Worm (Caenorhabditis elegans): ENCODE results near the gene samp-1.

samp-1 gene

ce11 chrII:11307332-11307731 is 4.6 kb downstream of the samp-1 start:
- TF ChIP-seq scrt-1 (GFP tag; IDR thresholded peaks at IDR 0.05) (no peak), B0310.2 (tag; optimal IDR thresholded peaks at IDR 0.05) (no peak), ceh-36 (tag; optimal IDR thresholded peaks at IDR 0.05) (no peak), hnd-1 (tag; optimal IDR thresholded peaks at IDR 0.05) (no peak), sea-1 (GFP tag; conservative IDR thresholded peaks at IDR 0.05) (no peak), ets-7 (tag; optimal IDR thresholded peaks at IDR 0.05) (no peak), tbx-37 (GFP tag; conservative IDR thresholded peaks at IDR 0.05) (no peak), ama-1 (optimal IDR thresholded peaks at IDR 0.05) (no peak), flt-1 (GFP tag; IDR thresholded peaks at IDR 0.05) (no peak), F13C5.2 (tag; optimal IDR thresholded peaks at IDR 0.05) (no peak)

DNA sequence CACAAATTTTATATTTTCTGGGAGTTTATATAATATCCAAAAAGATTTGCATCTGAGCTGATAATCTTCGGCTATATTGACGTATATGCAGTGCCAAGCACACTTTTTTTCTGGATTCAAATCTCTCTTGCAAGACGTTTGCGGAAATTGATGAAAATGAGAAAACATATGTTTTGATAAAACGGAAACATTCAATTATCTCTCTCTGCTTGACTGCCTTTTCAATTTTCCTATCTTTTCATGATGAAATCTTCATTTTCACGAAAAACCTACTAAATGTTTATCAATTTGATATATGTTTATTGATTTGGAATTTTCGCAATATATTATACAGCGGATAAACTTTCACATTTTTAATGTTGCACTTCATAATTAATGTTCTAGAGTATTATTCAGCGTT is 5.3 kb downstream of the samp-1 start:
- TF ChIP-seq aly-1 (tag; optimal IDR thresholded peaks at IDR 0.05), result no peak
- TF ChIP-seq ets-7 (tag; optimal IDR thresholded peaks at IDR 0.05), result no peak
- TF ChIP-seq tbx-11 (GFP tag; IDR thresholded peaks at IDR 0.05), result no peak
- no peak for TF ChIP-seq flt-1 (GFP tag; IDR thresholded peaks at IDR 0.05)
- no peak for TF ChIP-seq ama-1 (optimal IDR thresholded peaks at IDR 0.05)
- no peak for TF ChIP-seq B0310.2 (tag; optimal IDR thresholded peaks at IDR 0.05)
- no peak for TF ChIP-seq ceh-13 (GFP tag; optimal IDR thresholded peaks at IDR 0.05)
- no peak for TF ChIP-seq pes-1 (GFP tag; IDR thresholded peaks at IDR 0.05)
- no peak for TF ChIP-seq ceh-36 (tag; optimal IDR thresholded peaks at IDR 0.05)
- TF ChIP-seq hmg-4 (GFP tag; optimal IDR thresholded peaks at IDR 0.05), result no peak
- TF ChIP-seq sea-1 (GFP tag; conservative IDR thresholded peaks at IDR 0.05), result no peak
- TF ChIP-seq F13C5.2 (tag; optimal IDR thresholded peaks at IDR 0.05), result no peak
- no peak for TF ChIP-seq tbx-37 (GFP tag; conservative IDR thresholded peaks at IDR 0.05)
- no peak for TF ChIP-seq hnd-1 (tag; optimal IDR thresholded peaks at IDR 0.05)
- no peak for TF ChIP-seq tra-4 (tag; optimal IDR thresholded peaks at IDR 0.05)
- TF ChIP-seq scrt-1 (GFP tag; IDR thresholded peaks at IDR 0.05), result no peak
- no peak for TF ChIP-seq hmbx-1 (tag; optimal IDR thresholded peaks at IDR 0.05)

DNA sequence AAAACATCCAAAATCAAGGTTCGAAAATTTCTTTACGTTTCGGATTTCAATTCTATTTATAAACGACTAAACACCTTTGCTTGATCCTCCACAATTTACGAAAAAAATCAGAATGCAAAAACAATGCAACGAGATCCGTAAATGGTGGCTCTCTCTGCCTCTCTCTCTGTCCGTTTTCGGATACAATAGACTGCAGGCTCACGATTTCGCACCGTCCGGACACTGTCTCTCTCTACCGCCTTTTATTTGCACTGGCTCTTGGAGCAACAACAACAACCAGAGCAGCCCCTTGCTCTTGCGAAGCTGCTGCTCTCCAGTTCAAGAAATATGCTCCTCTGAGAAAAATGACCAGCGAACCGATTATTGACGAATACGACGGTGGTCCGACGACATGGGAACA is 9.5 kb downstream of the samp-1 start, which contains the start of gene T24F1.7:
Gene T24F1.7 (plus strand): TSS at position 301 of the 400 bp plus-strand sequence.
- TF ChIP-seq F13C5.2 (tag; optimal IDR thresholded peaks at IDR 0.05), result no peak
- no peak for TF ChIP-seq aly-1 (tag; optimal IDR thresholded peaks at IDR 0.05)
- TF ChIP-seq ama-1 (optimal IDR thresholded peaks at IDR 0.05), result no peak
- TF ChIP-seq hmg-4 (GFP tag; optimal IDR thresholded peaks at IDR 0.05), result no peak
- TF ChIP-seq sea-1 (GFP tag; conservative IDR thresholded peaks at IDR 0.05), result no peak
- TF ChIP-seq hmbx-1 (tag; optimal IDR thresholded peaks at IDR 0.05), result no peak
- no peak for TF ChIP-seq ceh-13 (GFP tag; optimal IDR thresholded peaks at IDR 0.05)
- TF ChIP-seq tbx-11 (GFP tag; IDR thresholded peaks at IDR 0.05), result no peak
- TF ChIP-seq flt-1 (GFP tag; IDR thresholded peaks at IDR 0.05), result no peak
- TF ChIP-seq hnd-1 (tag; optimal IDR thresholded peaks at IDR 0.05), result no peak
- TF ChIP-seq ceh-36 (tag; optimal IDR thresholded peaks at IDR 0.05), result no peak
- TF ChIP-seq ets-7 (tag; optimal IDR thresholded peaks at IDR 0.05), result no peak
- TF ChIP-seq B0310.2 (tag; optimal IDR thresholded peaks at IDR 0.05), result no peak
- TF ChIP-seq tra-4 (tag; optimal IDR thresholded peaks at IDR 0.05), result no peak
- no peak for TF ChIP-seq tbx-37 (GFP tag; conservative IDR thresholded peaks at IDR 0.05)
- no peak for TF ChIP-seq scrt-1 (GFP tag; IDR thresholded peaks at IDR 0.05)

DNA sequence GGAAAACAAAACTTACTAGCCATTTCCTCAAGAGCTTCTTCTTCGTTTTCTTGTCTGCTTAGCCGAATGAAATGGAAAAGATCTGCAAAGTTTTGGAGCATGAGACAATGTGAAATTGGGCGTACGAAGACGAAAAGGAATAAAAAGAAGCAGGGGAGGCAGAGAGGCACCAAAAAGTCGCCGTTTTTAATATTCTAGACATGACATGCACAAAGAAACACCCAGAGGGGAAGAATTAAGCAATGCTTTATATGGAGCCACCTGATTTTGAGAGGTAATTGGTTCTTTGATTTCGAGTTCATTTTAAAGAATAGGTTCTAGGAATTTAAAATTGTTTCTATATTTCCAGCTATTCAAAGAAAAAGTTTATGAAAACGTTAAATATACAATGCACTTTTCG is 11.5 kb downstream of the samp-1 start, which contains the start of gene T24F1.4:
Gene T24F1.4 (minus strand): TSS at position 101 of the 400 bp plus-strand sequence.
- no peak for TF ChIP-seq hmg-4 (GFP tag; optimal IDR thresholded peaks at IDR 0.05)
- TF ChIP-seq scrt-1 (GFP tag; IDR thresholded peaks at IDR 0.05), result no peak
- TF ChIP-seq ceh-36 (tag; optimal IDR thresholded peaks at IDR 0.05), result no peak
- no peak for TF ChIP-seq hnd-1 (tag; optimal IDR thresholded peaks at IDR 0.05)
- TF ChIP-seq tbx-37 (GFP tag; conservative IDR thresholded peaks at IDR 0.05), result no peak
- TF ChIP-seq F13C5.2 (tag; optimal IDR thresholded peaks at IDR 0.05), result no peak
- TF ChIP-seq tra-4 (tag; optimal IDR thresholded peaks at IDR 0.05), result no peak
- no peak for TF ChIP-seq aly-1 (tag; optimal IDR thresholded peaks at IDR 0.05)
- no peak for TF ChIP-seq pes-1 (GFP tag; IDR thresholded peaks at IDR 0.05)
- TF ChIP-seq tbx-11 (GFP tag; IDR thresholded peaks at IDR 0.05), result no peak

DNA sequence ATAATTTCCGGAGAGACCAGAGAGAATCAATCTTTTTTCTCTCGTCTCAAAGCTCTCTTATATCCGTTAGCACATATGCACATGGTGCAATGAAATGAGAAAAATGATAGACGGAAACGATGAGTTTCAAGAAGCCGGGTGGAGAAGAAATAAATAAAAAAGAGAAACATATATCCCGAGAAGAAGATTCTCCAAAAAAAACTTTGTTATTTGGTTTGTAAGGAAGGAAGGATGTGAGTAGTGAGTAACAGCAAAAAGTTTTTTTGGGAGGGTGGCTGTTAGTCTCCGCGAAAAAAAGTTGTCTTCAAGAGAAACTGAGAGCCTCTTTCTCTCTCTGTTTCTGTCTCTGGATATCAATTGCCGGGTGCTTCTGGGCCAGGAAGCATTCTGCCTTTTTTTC is 14.0 kb downstream of the samp-1 start:
- TF ChIP-seq flt-1 (GFP tag; IDR thresholded peaks at IDR 0.05) (no peak), hmg-4 (GFP tag; optimal IDR thresholded peaks at IDR 0.05) (no peak), ets-7 (tag; optimal IDR thresholded peaks at IDR 0.05) (no peak), ama-1 (optimal IDR thresholded peaks at IDR 0.05) (no peak), B0310.2 (tag; optimal IDR thresholded peaks at IDR 0.05) (no peak)

DNA sequence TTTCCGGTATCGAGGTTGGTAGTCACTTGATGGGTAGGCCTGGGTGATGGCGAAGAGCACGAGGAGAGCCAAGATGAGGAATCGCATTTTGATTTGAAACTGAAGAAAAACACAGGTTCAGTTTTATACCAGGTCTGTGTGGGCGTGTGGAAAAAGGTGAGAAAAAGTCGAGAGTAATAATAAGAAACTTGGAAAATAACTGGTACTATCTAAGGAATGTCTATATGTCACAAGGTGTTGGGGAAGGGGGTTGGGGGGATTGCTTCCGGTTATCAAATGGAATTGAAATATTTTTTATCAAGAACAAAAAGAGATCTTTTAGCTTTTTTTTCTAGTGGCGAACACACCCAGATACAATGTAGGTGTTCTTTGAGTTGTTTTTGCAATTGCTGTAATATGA is 16.9 kb downstream of the samp-1 start, which contains the start of gene nlp-51:
Gene nlp-51 (minus strand): TSS at position 101 of the 400 bp plus-strand sequence.
- no peak for TF ChIP-seq flt-1 (GFP tag; IDR thresholded peaks at IDR 0.05)
- no peak for TF ChIP-seq F13C5.2 (tag; optimal IDR thresholded peaks at IDR 0.05)
- no peak for TF ChIP-seq tbx-11 (GFP tag; IDR thresholded peaks at IDR 0.05)
- no peak for TF ChIP-seq ceh-13 (GFP tag; optimal IDR thresholded peaks at IDR 0.05)
- no peak for TF ChIP-seq hnd-1 (tag; optimal IDR thresholded peaks at IDR 0.05)
- no peak for TF ChIP-seq hmbx-1 (tag; optimal IDR thresholded peaks at IDR 0.05)
- no peak for TF ChIP-seq B0310.2 (tag; optimal IDR thresholded peaks at IDR 0.05)
- no peak for TF ChIP-seq tbx-37 (GFP tag; conservative IDR thresholded peaks at IDR 0.05)
- no peak for TF ChIP-seq ama-1 (optimal IDR thresholded peaks at IDR 0.05)
- no peak for TF ChIP-seq ceh-36 (tag; optimal IDR thresholded peaks at IDR 0.05)

DNA sequence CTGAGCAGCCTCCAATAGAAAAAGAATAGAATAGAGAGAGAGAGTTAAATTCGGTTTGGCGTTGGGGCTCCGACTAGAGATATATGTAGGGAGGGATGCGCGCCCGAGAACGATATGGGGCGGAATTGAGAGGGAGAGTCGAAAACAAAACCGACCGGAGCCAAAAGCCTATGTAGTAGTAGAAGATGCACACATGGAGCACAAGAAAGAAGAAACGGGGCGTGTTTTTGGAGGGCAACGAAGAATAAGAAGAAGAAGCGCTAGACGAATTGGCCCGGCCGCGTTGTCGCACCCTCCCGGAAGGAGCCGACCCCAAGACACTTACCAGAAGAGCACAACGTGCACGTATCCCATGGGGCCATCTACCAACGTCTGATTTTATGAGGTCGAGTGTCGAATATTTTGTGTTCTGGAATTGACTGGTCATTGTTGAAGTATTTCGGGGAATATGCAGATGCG is 26.4 kb downstream of the samp-1 start, which contains the start of gene tag-180:
Gene tag-180 (minus strand): TSS at position 409 of the 459 bp plus-strand sequence.
- TF ChIP-seq hnd-1 (tag; optimal IDR thresholded peaks at IDR 0.05), result no peak
- no peak for TF ChIP-seq tra-4 (tag; optimal IDR thresholded peaks at IDR 0.05)
- no peak for TF ChIP-seq scrt-1 (GFP tag; IDR thresholded peaks at IDR 0.05)
- no peak for TF ChIP-seq hmg-4 (GFP tag; optimal IDR thresholded peaks at IDR 0.05)
- TF ChIP-seq aly-1 (tag; optimal IDR thresholded peaks at IDR 0.05), result no peak
- no peak for TF ChIP-seq hmbx-1 (tag; optimal IDR thresholded peaks at IDR 0.05)
- TF ChIP-seq sea-1 (GFP tag; conservative IDR thresholded peaks at IDR 0.05), result no peak
- TF ChIP-seq B0310.2 (tag; optimal IDR thresholded peaks at IDR 0.05), result no peak
- no peak for TF ChIP-seq ets-7 (tag; optimal IDR thresholded peaks at IDR 0.05)
- TF ChIP-seq ceh-36 (tag; optimal IDR thresholded peaks at IDR 0.05), result no peak
- no peak for TF ChIP-seq ceh-13 (GFP tag; optimal IDR thresholded peaks at IDR 0.05)
- TF ChIP-seq pes-1 (GFP tag; IDR thresholded peaks at IDR 0.05), result no peak
- no peak for TF ChIP-seq tbx-11 (GFP tag; IDR thresholded peaks at IDR 0.05)
- no peak for TF ChIP-seq flt-1 (GFP tag; IDR thresholded peaks at IDR 0.05)
- no peak for TF ChIP-seq F13C5.2 (tag; optimal IDR thresholded peaks at IDR 0.05)
- no peak for TF ChIP-seq tbx-37 (GFP tag; conservative IDR thresholded peaks at IDR 0.05)
- no peak for TF ChIP-seq ama-1 (optimal IDR thresholded peaks at IDR 0.05)
